Fruit fly (Drosophila melanogaster): ENCODE results near the gene CG14200.

The CG14200 gene

DNA sequence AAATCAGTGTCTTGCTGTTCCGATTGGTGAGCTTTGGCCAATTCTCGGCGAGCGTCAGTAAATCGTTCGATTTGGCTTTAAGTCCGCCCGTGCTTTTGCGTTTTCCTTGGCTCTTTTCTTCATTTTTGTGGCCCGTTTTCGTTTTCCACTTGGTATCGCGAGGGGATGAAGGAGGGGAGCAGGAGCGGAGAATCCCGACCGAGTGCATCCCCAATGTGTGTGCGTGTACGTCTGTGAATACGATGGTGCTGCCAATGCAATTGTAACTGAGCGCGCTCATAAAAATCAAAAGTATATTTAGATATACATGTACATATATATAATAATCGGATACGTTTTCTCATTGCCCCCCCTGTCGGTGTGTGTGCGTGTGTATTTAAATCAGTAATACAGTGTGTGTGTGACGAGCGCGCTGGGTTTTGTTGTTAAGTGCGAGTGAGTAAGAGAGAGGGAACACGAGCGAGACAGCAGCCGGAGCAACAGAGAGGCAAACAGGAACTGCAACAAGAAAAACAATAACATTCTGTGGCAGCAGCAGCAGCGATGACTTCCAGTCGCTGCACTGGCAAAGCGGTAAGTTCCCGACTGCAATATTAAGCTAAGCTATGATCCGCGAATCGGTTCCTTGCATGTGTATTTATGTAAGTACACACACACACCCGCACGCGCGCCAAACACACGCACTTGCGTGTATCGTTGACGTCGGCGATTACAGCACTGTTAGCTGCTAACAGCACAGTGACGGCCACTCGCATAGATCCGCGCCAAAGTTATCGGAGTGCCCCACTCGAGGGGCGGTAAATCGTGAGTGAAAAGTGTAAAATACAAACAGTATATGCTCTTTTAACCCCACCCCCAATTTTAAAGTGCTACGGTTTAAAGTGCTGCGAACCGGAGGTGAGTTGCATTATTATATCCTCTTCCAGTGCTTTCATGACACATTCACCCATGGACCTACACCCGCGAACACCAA lies 592 bp downstream of the CG14200 start:
- TF ChIP-seq usp (GFP tag; optimal IDR thresholded peaks at IDR 0.05) (no peak), CG8478 (optimal IDR thresholded peaks at IDR 0.05) (peak; percentile 92)

- TF ChIP-seq psq (optimal IDR thresholded peaks at IDR 0.05) (no peak), CG8478 (optimal IDR thresholded peaks at IDR 0.05) (no peak), usp (GFP tag; optimal IDR thresholded peaks at IDR 0.05) (no peak), Dll (optimal IDR thresholded peaks at IDR 0.05) (no peak), EcR (GFP tag; optimal IDR thresholded peaks at IDR 0.05) (no peak), pan (optimal IDR thresholded peaks at IDR 0.05) (no peak)
Measured at dm6 chrX:19496808-19497259, 1.5 kb downstream of the CG14200 start.

dm6 chrX:19497782-19498440 lies 2.6 kb downstream of the CG14200 start:
- TF ChIP-seq CG8478 (optimal IDR thresholded peaks at IDR 0.05) = no peak
- TF ChIP-seq pan (optimal IDR thresholded peaks at IDR 0.05) = peak; percentile 40

DNA sequence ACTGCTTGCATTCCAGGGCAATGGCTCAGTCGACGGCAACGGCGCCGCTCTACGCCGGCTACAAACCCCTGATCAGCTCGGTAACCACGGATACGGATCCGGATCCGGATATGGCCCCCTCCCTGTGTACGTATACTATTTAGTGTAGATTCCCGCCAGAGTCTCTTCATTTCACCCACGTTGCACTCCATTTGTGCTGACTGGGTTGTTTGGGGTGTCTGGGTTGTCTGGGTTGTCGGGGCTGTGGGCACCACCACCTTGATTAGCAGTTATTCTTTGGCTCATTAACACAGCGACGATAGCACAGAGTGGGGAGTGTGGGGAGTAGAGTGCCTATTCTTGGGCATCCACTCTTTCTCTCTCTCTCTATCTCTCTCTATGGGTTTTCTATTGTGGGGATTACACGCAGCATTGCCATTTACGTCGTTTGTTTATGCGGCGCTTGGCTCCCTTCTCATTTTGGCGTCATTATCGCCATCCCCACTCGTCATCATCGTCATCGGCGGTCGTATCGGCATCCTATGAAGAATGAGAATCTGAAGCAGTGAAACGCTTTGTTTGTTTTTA lies 3.5 kb downstream of the CG14200 start:
- TF ChIP-seq Dll (optimal IDR thresholded peaks at IDR 0.05) (no peak), psq (optimal IDR thresholded peaks at IDR 0.05) (no peak), usp (GFP tag; optimal IDR thresholded peaks at IDR 0.05) (no peak), pan (optimal IDR thresholded peaks at IDR 0.05) (no peak), CG8478 (optimal IDR thresholded peaks at IDR 0.05) (no peak), EcR (GFP tag; optimal IDR thresholded peaks at IDR 0.05) (no peak)

- no peak for TF ChIP-seq Dll (optimal IDR thresholded peaks at IDR 0.05)
- TF ChIP-seq psq (optimal IDR thresholded peaks at IDR 0.05) = no peak
- no peak for TF ChIP-seq usp (GFP tag; optimal IDR thresholded peaks at IDR 0.05)
- TF ChIP-seq pan (optimal IDR thresholded peaks at IDR 0.05) = no peak
- no peak for TF ChIP-seq CG8478 (optimal IDR thresholded peaks at IDR 0.05)
- TF ChIP-seq EcR (GFP tag; optimal IDR thresholded peaks at IDR 0.05) = no peak
Measured at dm6 chrX:19501274-19501673, 6.0 kb downstream of the CG14200 start.

DNA sequence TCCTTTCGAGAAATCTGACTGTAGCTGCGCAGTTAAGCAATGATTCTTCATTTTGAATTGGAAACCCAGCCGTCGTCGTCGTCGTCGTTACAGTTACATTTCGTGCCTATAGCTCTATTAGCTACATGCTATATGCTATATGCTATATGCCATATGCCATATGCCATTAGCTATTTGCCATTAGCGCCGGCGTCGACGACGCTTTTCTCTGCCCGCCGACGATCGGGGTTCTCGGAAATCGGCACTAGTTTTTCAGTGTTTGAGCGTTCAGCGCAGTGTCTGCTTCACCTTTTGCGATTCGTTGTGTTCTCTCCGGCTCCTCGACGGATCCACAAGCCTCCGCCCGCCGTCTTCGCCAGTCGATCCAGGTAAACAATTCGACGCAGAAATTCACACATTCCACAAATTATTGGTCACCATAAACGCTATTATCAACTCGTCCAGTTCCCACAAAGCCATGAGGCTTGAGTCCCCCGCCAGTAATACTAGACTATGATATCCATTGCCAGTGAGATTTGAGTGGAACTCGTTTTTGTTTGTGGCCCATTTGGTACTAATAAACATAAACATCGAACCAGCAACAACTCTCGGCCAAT lies 9.0 kb downstream of the CG14200 start:
- TF ChIP-seq EcR (GFP tag; optimal IDR thresholded peaks at IDR 0.05) (no peak), pan (optimal IDR thresholded peaks at IDR 0.05) (no peak)

DNA sequence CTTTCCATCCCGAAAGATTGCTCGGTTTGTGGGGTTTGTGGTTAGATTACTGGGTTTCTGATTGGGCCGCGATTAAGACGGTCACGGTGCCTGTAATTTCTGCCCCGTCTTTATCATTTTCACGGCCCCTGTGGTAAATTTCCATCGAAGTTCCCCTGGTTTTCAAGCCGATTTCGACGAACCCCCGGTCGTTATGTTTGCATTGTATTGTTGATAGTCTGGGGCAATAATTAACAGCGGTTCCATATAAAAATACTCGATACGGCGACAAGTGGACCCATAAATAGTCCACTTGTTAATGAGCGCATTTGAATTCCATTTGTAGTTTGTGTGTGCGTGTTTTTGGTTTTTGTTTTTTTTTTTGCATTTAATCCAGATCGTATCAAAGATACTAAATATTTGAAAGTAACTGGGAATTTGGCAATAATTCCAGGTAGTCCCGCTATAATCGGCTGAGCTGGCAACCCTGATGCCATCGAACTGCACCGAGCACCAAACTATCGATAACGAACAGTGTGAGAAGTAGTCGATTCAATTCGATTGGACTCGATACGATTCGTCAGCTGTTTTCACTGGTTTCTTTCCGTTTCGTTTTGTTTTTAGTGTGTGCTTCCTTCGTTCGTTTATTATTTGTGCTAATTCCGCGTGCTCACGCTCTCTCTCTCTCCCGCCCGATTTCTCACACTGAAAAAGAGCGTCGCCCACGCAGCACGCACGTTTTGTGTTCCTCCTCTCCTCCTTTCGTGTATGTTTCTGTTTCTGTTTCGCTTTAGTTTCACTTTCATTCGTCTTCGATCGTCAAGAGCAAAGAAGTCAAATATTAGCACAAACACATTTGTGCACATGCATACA lies 10.3 kb downstream of the CG14200 start:
- TF ChIP-seq Dll (optimal IDR thresholded peaks at IDR 0.05) = no peak
- TF ChIP-seq EcR (GFP tag; optimal IDR thresholded peaks at IDR 0.05) = no peak
- TF ChIP-seq CG8478 (optimal IDR thresholded peaks at IDR 0.05) = no peak
- TF ChIP-seq usp (GFP tag; optimal IDR thresholded peaks at IDR 0.05) = no peak
- no peak for TF ChIP-seq pan (optimal IDR thresholded peaks at IDR 0.05)
- no peak for TF ChIP-seq psq (optimal IDR thresholded peaks at IDR 0.05)

DNA sequence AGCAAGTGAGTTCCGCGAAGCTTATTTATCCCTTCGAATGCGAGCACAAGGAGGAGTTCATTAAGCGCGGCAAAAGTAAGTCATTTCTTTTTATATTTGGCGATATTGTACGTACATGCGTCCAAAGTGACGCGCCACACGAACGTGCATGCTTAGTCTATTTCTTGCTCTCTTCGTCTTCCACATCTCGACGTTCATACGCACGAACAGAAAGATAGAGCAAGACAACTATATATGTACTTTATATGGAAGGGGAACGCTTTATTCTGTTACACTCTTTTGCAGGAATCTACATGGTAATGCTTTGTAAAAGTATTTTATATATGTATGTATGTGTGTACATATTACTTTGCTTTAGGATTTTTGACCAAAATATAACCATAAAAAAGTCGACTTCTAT lies 14.9 kb downstream of the CG14200 start:
- TF ChIP-seq CG8478 (optimal IDR thresholded peaks at IDR 0.05) = no peak
- TF ChIP-seq psq (optimal IDR thresholded peaks at IDR 0.05) = no peak
- no peak for TF ChIP-seq usp (GFP tag; optimal IDR thresholded peaks at IDR 0.05)
- no peak for TF ChIP-seq Dll (optimal IDR thresholded peaks at IDR 0.05)
- no peak for TF ChIP-seq pan (optimal IDR thresholded peaks at IDR 0.05)
- no peak for TF ChIP-seq EcR (GFP tag; optimal IDR thresholded peaks at IDR 0.05)

dm6 chrX:19520376-19520775 lies 25.1 kb downstream of the CG14200 start:
- TF ChIP-seq psq (optimal IDR thresholded peaks at IDR 0.05) (no peak), pan (optimal IDR thresholded peaks at IDR 0.05) (no peak), Dll (optimal IDR thresholded peaks at IDR 0.05) (no peak), usp (GFP tag; optimal IDR thresholded peaks at IDR 0.05) (no peak), CG8478 (optimal IDR thresholded peaks at IDR 0.05) (no peak), EcR (GFP tag; optimal IDR thresholded peaks at IDR 0.05) (no peak)

dm6 chrX:19520888-19521287 lies 25.6 kb downstream of the CG14200 start:
- TF ChIP-seq pan (optimal IDR thresholded peaks at IDR 0.05) (no peak), Dll (optimal IDR thresholded peaks at IDR 0.05) (no peak), EcR (GFP tag; optimal IDR thresholded peaks at IDR 0.05) (no peak), psq (optimal IDR thresholded peaks at IDR 0.05) (no peak), CG8478 (optimal IDR thresholded peaks at IDR 0.05) (no peak), usp (GFP tag; optimal IDR thresholded peaks at IDR 0.05) (no peak)

DNA sequence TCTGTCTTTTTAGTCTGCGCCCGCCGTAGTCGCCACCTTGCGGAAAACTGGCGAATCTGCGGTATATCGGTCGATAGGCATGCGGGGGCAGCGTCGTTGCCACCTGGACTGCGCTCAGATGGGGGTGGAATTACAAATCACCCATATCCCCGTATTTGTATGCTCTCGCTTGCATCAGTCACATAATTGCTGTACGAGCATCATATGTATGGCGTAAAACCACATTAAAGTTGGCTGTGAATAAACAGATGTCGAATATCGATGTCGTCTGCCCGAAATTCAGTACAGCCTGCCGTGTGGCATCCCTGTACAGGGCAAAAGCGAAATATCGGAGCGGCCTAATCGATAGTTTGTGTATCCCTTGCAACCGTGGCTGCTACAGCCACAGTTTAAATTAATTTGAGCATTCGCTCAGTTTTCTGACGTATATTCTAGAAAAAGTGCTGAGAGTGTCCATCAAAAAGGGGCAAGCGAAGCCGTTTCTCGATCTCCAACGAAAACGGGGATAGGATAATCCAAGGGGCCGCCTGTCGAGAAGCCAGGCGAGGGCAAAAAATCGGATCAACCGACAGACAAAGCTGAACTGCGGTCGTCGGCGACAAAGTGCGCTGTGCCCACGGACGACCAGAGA lies 26.6 kb downstream of the CG14200 start, which contains the start of the genes Idh3a and CoRest:
Idh3a (minus strand) TSS at position 58 of the 631 bp plus-strand sequence.
CoRest (plus strand) TSS at position 177 of the 631 bp plus-strand sequence.
- no peak for TF ChIP-seq CG8478 (optimal IDR thresholded peaks at IDR 0.05)

Data from whole organism.